Worm (Caenorhabditis elegans) whole organism, L3 larva: ENCODE data around the gene tatn-1.
A peak's percentile ranks its signal among the peaks of the same experiment; 100 is the strongest.

Experiments used
- R02D3.7 ChIP-seq: fragments of 150-350 bp; optimal IDR thresholded peaks from 2 replicates; lab custom pipeline; 2014; ENCODE audit warnings: missing biosample characterization, missing genetic modification characterization
- ZK546.5 ChIP-seq: sonication (generic microtip); optimal IDR thresholded peaks from 2 replicates; lab custom pipeline; 2017; ENCODE audit warnings: missing biosample characterization, missing genetic modification characterization
- aly-2 ChIP-seq: fragments of 150-350 bp; optimal IDR thresholded peaks from 2 replicates; lab custom pipeline; 2014; ENCODE audit warnings: missing biosample characterization, missing genetic modification characterization
- ama-1 ChIP-seq: fragments of 150-350 bp; optimal IDR thresholded peaks from 2 replicates; lab custom pipeline; 2018
- ceh-16 ChIP-seq: sonication (generic microtip); optimal IDR thresholded peaks from 2 replicates; lab custom pipeline; 2017; ENCODE audit warnings: missing biosample characterization, missing genetic modification characterization
- ceh-28 ChIP-seq: fragments of 150-350 bp; optimal IDR thresholded peaks from 2 replicates; lab custom pipeline; 2014; ENCODE audit warnings: missing biosample characterization, missing genetic modification reagents, missing genetic modification characterization
- ceh-82 ChIP-seq: fragments of 150-350 bp; optimal IDR thresholded peaks from 2 replicates; lab custom pipeline; 2014; ENCODE audit warnings: missing biosample characterization, missing genetic modification characterization
- ceh-9 ChIP-seq: sonication (generic microtip); optimal IDR thresholded peaks from 2 replicates; lab custom pipeline; 2018; ENCODE audit warnings: missing biosample characterization, missing genetic modification characterization
- daf-12 ChIP-seq: fragments of 150-350 bp; optimal IDR thresholded peaks from 2 replicates; lab custom pipeline; 2014; ENCODE audit warnings: missing biosample characterization, missing genetic modification reagents, missing genetic modification characterization
- egl-27 ChIP-seq: sonication (generic microtip); optimal IDR thresholded peaks from 4 replicates; lab custom pipeline; 2017; ENCODE audit warnings: missing biosample characterization, missing genetic modification reagents, missing genetic modification characterization
- elt-1 ChIP-seq: fragments of 150-350 bp; optimal IDR thresholded peaks from 2 replicates; lab custom pipeline; 2014; ENCODE audit warnings: missing biosample characterization, missing genetic modification characterization
- elt-2 ChIP-seq: sonication (generic microtip); optimal IDR thresholded peaks from 2 replicates; lab custom pipeline; 2016; ENCODE audit warnings: missing genetic modification reagents, mild to moderate bottlenecking, missing genetic modification characterization, missing compliant biosample characterization
- elt-3 ChIP-seq, 3 experiments: fragments of 150-350 bp in 1 of 3; sonication (generic microtip) in 2 of 3; optimal IDR thresholded peaks; 2 replicates in 2 of 3; 4 replicates in 1 of 3; lab custom pipeline; 2014 to 2017; ENCODE audit warnings: missing biosample characterization in 3 of 3, missing genetic modification characterization in 3 of 3
- eor-1 ChIP-seq, 2 experiments: fragments of 150-350 bp; optimal IDR thresholded peaks; 2 replicates each; lab custom pipeline; 2014 to 2018; ENCODE audit warnings: missing biosample characterization in 2 of 2, missing genetic modification characterization in 2 of 2
- fkh-2 ChIP-seq: fragments of 150-350 bp; optimal IDR thresholded peaks from 2 replicates; lab custom pipeline; 2014; ENCODE audit warnings: missing biosample characterization, missing genetic modification reagents, missing genetic modification characterization
- fos-1 ChIP-seq: fragments of 150-350 bp; optimal IDR thresholded peaks from 2 replicates; lab custom pipeline; 2014; ENCODE audit warnings: missing biosample characterization, missing genetic modification characterization
- hmg-11 ChIP-seq: sonication (generic microtip); optimal IDR thresholded peaks from 2 replicates; lab custom pipeline; 2016; ENCODE audit warnings: missing genetic modification characterization, missing compliant biosample characterization
- jun-1 ChIP-seq: fragments of 150-350 bp; optimal IDR thresholded peaks from 2 replicates; lab custom pipeline; 2014; ENCODE audit warnings: missing biosample characterization, missing genetic modification reagents, missing genetic modification characterization
- lin-15B ChIP-seq: fragments of 150-350 bp; optimal IDR thresholded peaks from 2 replicates; lab custom pipeline; 2014; ENCODE audit warnings: missing biosample characterization, missing genetic modification characterization
- lin-39 ChIP-seq: fragments of 150-350 bp; optimal IDR thresholded peaks from 2 replicates; lab custom pipeline; 2018; ENCODE audit warnings: missing biosample characterization, missing genetic modification reagents, missing genetic modification characterization
- lsy-12 ChIP-seq: sonication (generic microtip); optimal IDR thresholded peaks from 2 replicates; lab custom pipeline; 2016; ENCODE audit warnings: mild to moderate bottlenecking, missing genetic modification characterization, missing compliant biosample characterization
- mdl-1 ChIP-seq: fragments of 150-350 bp; optimal IDR thresholded peaks from 2 replicates; lab custom pipeline; 2014; ENCODE audit warnings: missing biosample characterization, missing genetic modification characterization
- mml-1 ChIP-seq: fragments of 150-350 bp; sonication (generic microtip); optimal IDR thresholded peaks from 3 replicates; lab custom pipeline; 2014; ENCODE audit warnings: missing biosample characterization, missing genetic modification characterization
- nfya-1 ChIP-seq: sonication (generic microtip); optimal IDR thresholded peaks from 2 replicates; lab custom pipeline; 2017; ENCODE audit warnings: missing genetic modification characterization, mild to moderate bottlenecking, missing compliant biosample characterization, antibody characterized with exemption, moderate library complexity; ENCODE audit not compliant: insufficient read depth
- nhr-11 ChIP-seq: fragments of 150-350 bp; optimal IDR thresholded peaks from 2 replicates; lab custom pipeline; 2014; ENCODE audit warnings: missing biosample characterization, missing genetic modification characterization
- nhr-12 ChIP-seq: fragments of 150-350 bp; optimal IDR thresholded peaks from 2 replicates; lab custom pipeline; 2014; ENCODE audit warnings: missing biosample characterization, missing genetic modification characterization
- nhr-23 ChIP-seq: fragments of 150-350 bp; optimal IDR thresholded peaks from 2 replicates; lab custom pipeline; 2014; ENCODE audit warnings: missing biosample characterization, missing genetic modification reagents, missing genetic modification characterization
- nhr-237 ChIP-seq: fragments of 150-350 bp; optimal IDR thresholded peaks from 2 replicates; lab custom pipeline; 2014; ENCODE audit warnings: missing biosample characterization, missing genetic modification characterization
- nhr-25 ChIP-seq: sonication (generic microtip); optimal IDR thresholded peaks from 2 replicates; lab custom pipeline; 2017; ENCODE audit warnings: missing biosample characterization, missing genetic modification characterization
- nhr-28 ChIP-seq: fragments of 150-350 bp; optimal IDR thresholded peaks from 2 replicates; lab custom pipeline; 2014; ENCODE audit warnings: missing biosample characterization, missing genetic modification characterization
- nhr-43 ChIP-seq: sonication (generic microtip); optimal IDR thresholded peaks from 2 replicates; lab custom pipeline; 2016; ENCODE audit warnings: mild to moderate bottlenecking, missing genetic modification characterization, missing compliant biosample characterization; ENCODE audit not compliant: poor library complexity, severe bottlenecking
- nhr-67 ChIP-seq: fragments of 150-350 bp; optimal IDR thresholded peaks from 2 replicates; lab custom pipeline; 2014; ENCODE audit warnings: missing biosample characterization, missing genetic modification characterization
- nhr-76 ChIP-seq: fragments of 150-350 bp; sonication (generic microtip); optimal IDR thresholded peaks from 5 replicates; lab custom pipeline; 2014; ENCODE audit warnings: missing biosample characterization, missing genetic modification characterization
- nhr-77 ChIP-seq: fragments of 150-350 bp; optimal IDR thresholded peaks from 2 replicates; lab custom pipeline; 2014; ENCODE audit warnings: missing biosample characterization, missing genetic modification characterization
- pha-4 ChIP-seq: fragments of 150-350 bp; optimal IDR thresholded peaks from 2 replicates; lab custom pipeline; 2014; ENCODE audit warnings: missing biosample characterization, missing genetic modification reagents, missing genetic modification characterization
- pqm-1 ChIP-seq: fragments of 150-350 bp; optimal IDR thresholded peaks from 2 replicates; lab custom pipeline; 2017; ENCODE audit warnings: missing biosample characterization, missing genetic modification characterization, inconsistent platforms
- sea-2 ChIP-seq: fragments of 150-350 bp; sonication (generic microtip); optimal IDR thresholded peaks from 4 replicates; lab custom pipeline; 2014; ENCODE audit warnings: missing biosample characterization, missing genetic modification reagents, missing genetic modification characterization
- skn-1 ChIP-seq: fragments of 150-350 bp; optimal IDR thresholded peaks from 2 replicates; lab custom pipeline; 2014; ENCODE audit warnings: missing biosample characterization, missing genetic modification characterization
- snpc-4 ChIP-seq: fragments of 150-350 bp; optimal IDR thresholded peaks from 2 replicates; lab custom pipeline; 2014; ENCODE audit warnings: missing biosample characterization, missing genetic modification characterization
- tbx-2 ChIP-seq: sonication (generic microtip); optimal IDR thresholded peaks from 2 replicates; lab custom pipeline; 2016; ENCODE audit warnings: mild to moderate bottlenecking, missing genetic modification characterization, missing compliant biosample characterization
- unc-39 ChIP-seq: sonication (generic microtip); optimal IDR thresholded peaks from 4 replicates; lab custom pipeline; 2017; ENCODE audit warnings: missing biosample characterization, missing genetic modification characterization
- unc-62 ChIP-seq: fragments of 150-350 bp; sonication (generic microtip); optimal IDR thresholded peaks from 4 replicates; lab custom pipeline; 2014; ENCODE audit warnings: missing biosample characterization, missing genetic modification reagents, missing genetic modification characterization
- zag-1 ChIP-seq: fragments of 150-350 bp; optimal IDR thresholded peaks from 2 replicates; lab custom pipeline; 2014; ENCODE audit warnings: missing biosample characterization, missing genetic modification characterization
- ztf-4 ChIP-seq: fragments of 150-350 bp; optimal IDR thresholded peaks from 2 replicates; lab custom pipeline; 2014; ENCODE audit warnings: missing biosample characterization, missing genetic modification characterization

The tatn-1 gene

ce11 chrX:14815412-14815811 lies 24.6 kb downstream of the tatn-1 start (continued):
- TF ChIP-seq nhr-76 (tag; lab: Kevin White, UChicago) (no peak), unc-39 (no peak), mml-1 (no peak), R02D3.7 (no peak), fos-1 (tag; lab: Kevin White, UChicago) (no peak)

- no peak for TF ChIP-seq nhr-28 (tag; lab: Kevin White, UChicago)
- TF ChIP-seq ceh-16 (tag; lab: Kevin White, UChicago), result no peak
- no peak for TF ChIP-seq R02D3.7
- no peak for TF ChIP-seq elt-3 (tag; optimal IDR thresholded peaks at IDR 0.05; lab: Kevin White, UChicago)
- no peak for TF ChIP-seq nhr-12
- no peak for TF ChIP-seq lin-15B (tag; lab: Kevin White, UChicago)
- no peak for TF ChIP-seq nhr-76 (tag; lab: Kevin White, UChicago)
- TF ChIP-seq ceh-9 (tag; lab: Kevin White, UChicago), result no peak
- no peak for TF ChIP-seq daf-12 (tag; lab: Kevin White, UChicago)
- no peak for TF ChIP-seq sea-2
- TF ChIP-seq unc-39, result no peak
- TF ChIP-seq ZK546.5 (tag; lab: Kevin White, UChicago), result no peak
- TF ChIP-seq zag-1 (tag; lab: Kevin White, UChicago), result no peak
- TF ChIP-seq mdl-1 (tag; lab: Kevin White, UChicago), result no peak
- no peak for TF ChIP-seq eor-1 (tag; optimal IDR thresholded peaks at IDR 0.05; lab: Kevin White, UChicago)
- TF ChIP-seq elt-1 (tag; lab: Kevin White, UChicago), result no peak
- no peak for TF ChIP-seq nhr-237 (tag; lab: Kevin White, UChicago)
- no peak for TF ChIP-seq nhr-77
- TF ChIP-seq nhr-25 (tag; lab: Kevin White, UChicago), result no peak
- no peak for TF ChIP-seq skn-1 (tag; lab: Kevin White, UChicago)
- no peak for TF ChIP-seq ceh-82
- TF ChIP-seq pha-4 (tag; lab: Kevin White, UChicago), result peak; percentile 29
- no peak for TF ChIP-seq lsy-12 (tag; lab: Kevin White, UChicago)
- TF ChIP-seq fos-1 (tag; lab: Kevin White, UChicago), result no peak
- TF ChIP-seq snpc-4 (tag; lab: Kevin White, UChicago), result no peak
- TF ChIP-seq fkh-2 (tag; lab: Kevin White, UChicago), result no peak
- no peak for TF ChIP-seq ceh-28
- no peak for TF ChIP-seq nhr-67
- TF ChIP-seq nhr-43 (tag; lab: Kevin White, UChicago), result peak; percentile 7
- TF ChIP-seq pqm-1, result peak; percentile 83
- no peak for TF ChIP-seq lin-39 (tag; lab: Kevin White, UChicago)
- TF ChIP-seq unc-62 (GFP tag; lab: Kevin White, UChicago), result no peak
- TF ChIP-seq nhr-23, result no peak
- peak; percentile 3 for TF ChIP-seq nfya-1 (tag; lab: Kevin White, UChicago)
- TF ChIP-seq nhr-11 (tag; lab: Kevin White, UChicago), result no peak
- TF ChIP-seq egl-27, result no peak
- no peak for TF ChIP-seq aly-2 (tag; lab: Kevin White, UChicago)
- peak; percentile 94 for TF ChIP-seq elt-2
- TF ChIP-seq hmg-11 (tag; lab: Kevin White, UChicago), result no peak
- TF ChIP-seq jun-1 (tag; lab: Kevin White, UChicago), result peak; percentile 7
- no peak for TF ChIP-seq tbx-2
- no peak for TF ChIP-seq ztf-4
- TF ChIP-seq mml-1, result no peak
- peak; percentile 55 for TF ChIP-seq ama-1
These were observed 25.9 kb downstream of the tatn-1 start for ce11 chrX:14816717-14817116.
